Fruit fly (Drosophila melanogaster): ENCODE data around the gene CG18746.

DNA sequence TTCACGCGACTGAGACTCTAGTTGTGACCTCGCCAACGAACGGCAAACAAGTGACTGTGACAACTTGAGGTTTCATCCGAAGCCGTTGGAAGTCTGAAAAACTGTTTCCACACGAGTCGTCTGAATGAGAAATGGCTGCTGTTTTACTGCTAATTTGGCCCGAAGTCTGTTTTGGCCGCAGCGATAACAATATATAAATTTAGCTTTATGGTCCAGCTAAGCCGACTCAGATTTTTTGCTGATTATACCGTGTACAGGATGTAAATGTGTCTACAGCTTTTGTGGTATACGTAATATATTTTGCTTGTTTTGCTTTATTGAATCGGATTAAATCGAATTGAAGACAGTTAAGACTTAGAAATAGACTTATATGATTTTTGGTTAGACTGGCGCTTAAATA is 14.3 kb upstream of the CG18746 start, which contains the start of gene CG18268:
- TF ChIP-seq Dfd (GFP tag; optimal IDR thresholded peaks at IDR 0.05): no peak
- TF ChIP-seq Sp1 (GFP tag; optimal IDR thresholded peaks at IDR 0.05): no peak
- no peak for TF ChIP-seq CrebA (GFP tag; optimal IDR thresholded peaks at IDR 0.05; ENCODE audit: borderline replicate concordance)
- TF ChIP-seq h (GFP tag; optimal IDR thresholded peaks at IDR 0.05): no peak
- no peak for TF ChIP-seq psq (GFP tag; optimal IDR thresholded peaks at IDR 0.05)
- no peak for TF ChIP-seq sage (GFP tag; optimal IDR thresholded peaks at IDR 0.05)
- no peak for TF ChIP-seq Abd-B (GFP tag; optimal IDR thresholded peaks at IDR 0.05)
- no peak for TF ChIP-seq sv (GFP tag; optimal IDR thresholded peaks at IDR 0.05)
- no peak for TF ChIP-seq HLH106 (tag; optimal IDR thresholded peaks at IDR 0.05)
- no peak for TF ChIP-seq dl (GFP tag; optimal IDR thresholded peaks at IDR 0.05; ENCODE audit: insufficient read depth in 1 of 2, partially characterized antibody in 2 of 2)
- no peak for TF ChIP-seq br (GFP tag; optimal IDR thresholded peaks at IDR 0.05)

All from whole organism, wandering third instar larva.